Worm (Caenorhabditis elegans) whole organism, late embryonic: ENCODE data around the gene set-15.
A peak's percentile ranks its signal among the peaks of the same experiment; 100 is the strongest.

Experiments
- C08G9.2 ChIP-seq: sonication (generic microtip); optimal IDR thresholded peaks from 2 replicates; lab custom pipeline; 2016; ENCODE audit warnings: mild to moderate bottlenecking, missing genetic modification characterization, moderate library complexity, missing compliant biosample characterization
- F13H6.1 ChIP-seq: sonication (generic microtip); optimal IDR thresholded peaks from 2 replicates; lab custom pipeline; 2016; ENCODE audit warnings: missing genetic modification characterization, missing compliant biosample characterization
- K02D7.2 ChIP-seq: sonication (generic microtip); optimal IDR thresholded peaks from 2 replicates; lab custom pipeline; 2017; ENCODE audit warnings: mild to moderate bottlenecking, missing genetic modification characterization, missing compliant biosample characterization
- K09A11.1 ChIP-seq: sonication (generic microtip); optimal IDR thresholded peaks from 2 replicates; lab custom pipeline; 2017; ENCODE audit warnings: antibody characterized with exemption, mild to moderate bottlenecking, missing genetic modification characterization, missing compliant biosample characterization; ENCODE audit not compliant: insufficient read depth
- Y22D7AL.16 ChIP-seq: sonication (generic microtip); optimal IDR thresholded peaks from 2 replicates; lab custom pipeline; 2016; ENCODE audit warnings: missing genetic modification characterization, missing compliant biosample characterization
- ama-1 ChIP-seq: fragments of 150-350 bp; optimal IDR thresholded peaks from 2 replicates; lab custom pipeline; 2014
- ceh-14 ChIP-seq: sonication (generic microtip); optimal IDR thresholded peaks from 2 replicates; lab custom pipeline; 2016; ENCODE audit warnings: missing genotype, missing genetic modification characterization, missing compliant biosample characterization
- ceh-18 ChIP-seq: sonication (generic microtip); optimal IDR thresholded peaks from 2 replicates; lab custom pipeline; 2016; ENCODE audit warnings: missing genetic modification characterization, missing compliant biosample characterization
- ceh-19 ChIP-seq: fragments of 200-800 bp; sonication (Bioruptor generic); optimal IDR thresholded peaks from 2 replicates; lab custom pipeline; 2018; ENCODE audit warnings: mild to moderate bottlenecking, missing genetic modification characterization, missing compliant biosample characterization
- ceh-22 ChIP-seq: sonication (generic microtip); optimal IDR thresholded peaks from 2 replicates; lab custom pipeline; 2017; ENCODE audit warnings: missing biosample characterization, missing genetic modification characterization
- ceh-24 ChIP-seq: sonication (generic microtip); optimal IDR thresholded peaks from 2 replicates; lab custom pipeline; 2016; ENCODE audit warnings: mild to moderate bottlenecking, missing genetic modification characterization, missing compliant biosample characterization
- ceh-31 ChIP-seq: sonication (generic microtip); optimal IDR thresholded peaks from 2 replicates; lab custom pipeline; 2016; ENCODE audit warnings: missing genetic modification characterization, missing compliant biosample characterization
- ceh-34 ChIP-seq: sonication (generic microtip); optimal IDR thresholded peaks from 2 replicates; lab custom pipeline; 2016; ENCODE audit warnings: mild to moderate bottlenecking, missing genetic modification characterization, missing compliant biosample characterization
- ceh-48 ChIP-seq: sonication (generic microtip); optimal IDR thresholded peaks from 2 replicates; lab custom pipeline; 2016; ENCODE audit warnings: missing genetic modification characterization, inconsistent platforms, missing compliant biosample characterization
- ceh-6 ChIP-seq: fragments of 200-800 bp; sonication (Bioruptor generic); optimal IDR thresholded peaks from 2 replicates; lab custom pipeline; 2018; ENCODE audit warnings: mild to moderate bottlenecking, missing genetic modification characterization, missing compliant biosample characterization
- che-1 ChIP-seq: sonication (generic microtip); optimal IDR thresholded peaks from 2 replicates; lab custom pipeline; 2016; ENCODE audit warnings: mild to moderate bottlenecking, missing genetic modification characterization, missing compliant biosample characterization
- dmd-4 ChIP-seq: sonication (generic microtip); optimal IDR thresholded peaks from 2 replicates; lab custom pipeline; 2016; ENCODE audit warnings: borderline replicate concordance, missing genetic modification characterization, missing compliant biosample characterization
- elt-2 ChIP-seq: sonication (generic microtip); optimal IDR thresholded peaks from 2 replicates; lab custom pipeline; 2016; ENCODE audit warnings: missing genetic modification reagents, missing genetic modification characterization, missing compliant biosample characterization
- ets-4 ChIP-seq: sonication (generic microtip); optimal IDR thresholded peaks from 2 replicates; lab custom pipeline; 2016; ENCODE audit warnings: missing genetic modification characterization, missing compliant biosample characterization
- eyg-1 ChIP-seq: sonication (generic microtip); optimal IDR thresholded peaks from 2 replicates; lab custom pipeline; 2016; ENCODE audit warnings: missing genotype, missing genetic modification characterization, missing compliant biosample characterization
- fkh-6 ChIP-seq: sonication (generic microtip); optimal IDR thresholded peaks from 2 replicates; lab custom pipeline; 2016; ENCODE audit warnings: missing genetic modification characterization, missing compliant biosample characterization
- gmeb-2 ChIP-seq: sonication (generic microtip); optimal IDR thresholded peaks from 2 replicates; lab custom pipeline; 2016; ENCODE audit warnings: missing genetic modification characterization, inconsistent platforms, missing compliant biosample characterization
- hlh-13 ChIP-seq: fragments of 200-800 bp; sonication (Bioruptor generic); optimal IDR thresholded peaks from 2 replicates; lab custom pipeline; 2018; ENCODE audit warnings: mild to moderate bottlenecking, missing genetic modification characterization, missing compliant biosample characterization
- hlh-6 ChIP-seq: sonication (generic microtip); optimal IDR thresholded peaks from 2 replicates; lab custom pipeline; 2016; ENCODE audit warnings: missing genotype, missing genetic modification characterization, missing compliant biosample characterization
- hlh-8 ChIP-seq: sonication (generic microtip); optimal IDR thresholded peaks from 2 replicates; lab custom pipeline; 2016; ENCODE audit warnings: missing genotype, missing genetic modification characterization, missing compliant biosample characterization
- madf-2 ChIP-seq: sonication (generic microtip); optimal IDR thresholded peaks from 2 replicates; lab custom pipeline; 2017; ENCODE audit warnings: missing genetic modification characterization, missing compliant biosample characterization
- nfya-1 ChIP-seq: sonication (generic microtip); optimal IDR thresholded peaks from 2 replicates; lab custom pipeline; 2017; ENCODE audit warnings: missing genetic modification characterization, mild to moderate bottlenecking, missing compliant biosample characterization, antibody characterized with exemption, moderate library complexity
- nhr-11 ChIP-seq: fragments of 150-350 bp; optimal IDR thresholded peaks from 2 replicates; lab custom pipeline; 2014; ENCODE audit warnings: missing biosample characterization, missing genetic modification characterization
- odd-2 ChIP-seq: sonication (generic microtip); optimal IDR thresholded peaks from 2 replicates; lab custom pipeline; 2017; ENCODE audit warnings: antibody characterized with exemption, mild to moderate bottlenecking, missing genetic modification characterization, missing compliant biosample characterization
- pax-1 ChIP-seq: fragments of 150-350 bp; optimal IDR thresholded peaks from 2 replicates; lab custom pipeline; 2014; ENCODE audit warnings: missing biosample characterization, missing genetic modification characterization
- pha-2 ChIP-seq: sonication (generic microtip); optimal IDR thresholded peaks from 2 replicates; lab custom pipeline; 2017; ENCODE audit warnings: mild to moderate bottlenecking, missing genetic modification characterization, missing compliant biosample characterization
- pros-1 ChIP-seq: fragments of 150-350 bp; optimal IDR thresholded peaks from 2 replicates; lab custom pipeline; 2014; ENCODE audit warnings: missing biosample characterization, missing genetic modification reagents, missing genetic modification characterization
- ref-2 ChIP-seq: sonication (generic microtip); optimal IDR thresholded peaks from 2 replicates; lab custom pipeline; 2016; ENCODE audit warnings: missing genetic modification characterization, missing compliant biosample characterization
- rnt-1 ChIP-seq: sonication (generic microtip); optimal IDR thresholded peaks from 2 replicates; lab custom pipeline; 2016; ENCODE audit warnings: missing genetic modification characterization, missing compliant biosample characterization
- sdc-2 ChIP-seq: sonication (generic microtip); optimal IDR thresholded peaks from 2 replicates; lab custom pipeline; 2016; ENCODE audit warnings: missing genotype, missing genetic modification characterization, missing compliant biosample characterization
- syd-9 ChIP-seq: sonication (generic microtip); optimal IDR thresholded peaks from 2 replicates; lab custom pipeline; 2016; ENCODE audit warnings: mild to moderate bottlenecking, missing genetic modification characterization, moderate library complexity, missing compliant biosample characterization
- tbx-2 ChIP-seq: sonication (generic microtip); optimal IDR thresholded peaks from 2 replicates; lab custom pipeline; 2016; ENCODE audit warnings: missing genetic modification characterization, missing compliant biosample characterization
- tbx-7 ChIP-seq: sonication (generic microtip); optimal IDR thresholded peaks from 2 replicates; lab custom pipeline; 2016; ENCODE audit warnings: missing genotype, missing genetic modification characterization, missing compliant biosample characterization
- ttx-3 ChIP-seq: sonication (generic microtip); optimal IDR thresholded peaks from 2 replicates; lab custom pipeline; 2016; ENCODE audit warnings: missing genetic modification reagents, missing genetic modification characterization, missing compliant biosample characterization
- unc-42 ChIP-seq: sonication (generic microtip); optimal IDR thresholded peaks from 2 replicates; lab custom pipeline; 2016; ENCODE audit warnings: missing genotype, missing genetic modification characterization, missing compliant biosample characterization
- unc-55 ChIP-seq: sonication (generic microtip); optimal IDR thresholded peaks from 2 replicates; lab custom pipeline; 2017; ENCODE audit warnings: missing biosample characterization, missing genetic modification reagents, missing genetic modification characterization
- unc-86 ChIP-seq: sonication (generic microtip); optimal IDR thresholded peaks from 2 replicates; lab custom pipeline; 2016; ENCODE audit warnings: missing genetic modification characterization, missing compliant biosample characterization
- zip-5 ChIP-seq: sonication (generic microtip); optimal IDR thresholded peaks from 2 replicates; lab custom pipeline; 2016; ENCODE audit warnings: missing genetic modification characterization, missing compliant biosample characterization
- ztf-16 ChIP-seq: sonication (generic microtip); optimal IDR thresholded peaks from 2 replicates; lab custom pipeline; 2017; ENCODE audit warnings: missing genetic modification characterization, missing compliant biosample characterization

set-15 gene

ce11 chrIV:4821054-4821453 is 41.0 kb upstream of the set-15 start, which contains the start of gene H06H21.8:
TSS of gene H06H21.8 (minus strand) at chrIV:4821131.
- TF ChIP-seq unc-55, result no peak
- no peak for TF ChIP-seq Y22D7AL.16 (tag; lab: Kevin White, UChicago)
- no peak for TF ChIP-seq ceh-24
- no peak for TF ChIP-seq tbx-7 (tag; lab: Kevin White, UChicago)
- no peak for TF ChIP-seq che-1
- TF ChIP-seq C08G9.2, result no peak
- TF ChIP-seq unc-86 (tag; lab: Kevin White, UChicago), result no peak
- TF ChIP-seq ttx-3 (tag; lab: Kevin White, UChicago), result no peak
- TF ChIP-seq ceh-18 (tag; lab: Kevin White, UChicago), result no peak
- TF ChIP-seq ceh-34 (tag; lab: Kevin White, UChicago), result no peak
- TF ChIP-seq sdc-2, result no peak
- no peak for TF ChIP-seq hlh-6 (tag; lab: Kevin White, UChicago)
- no peak for TF ChIP-seq F13H6.1 (tag; lab: Kevin White, UChicago)
- no peak for TF ChIP-seq ceh-48
- no peak for TF ChIP-seq pha-2
- no peak for TF ChIP-seq ceh-19 (GFP tag; lab: Kevin White, UChicago)
- no peak for TF ChIP-seq dmd-4
- no peak for TF ChIP-seq fkh-6 (tag; lab: Kevin White, UChicago)
- no peak for TF ChIP-seq pax-1 (tag; lab: Kevin White, UChicago)
- no peak for TF ChIP-seq syd-9 (tag; lab: Kevin White, UChicago)

- TF ChIP-seq ama-1 (lab: Kevin White, UChicago) (no peak), rnt-1 (tag; lab: Kevin White, UChicago) (no peak), syd-9 (tag; lab: Kevin White, UChicago) (no peak), ttx-3 (tag; lab: Kevin White, UChicago) (no peak), unc-86 (tag; lab: Kevin White, UChicago) (no peak), nhr-11 (tag; lab: Kevin White, UChicago) (no peak), madf-2 (tag; lab: Kevin White, UChicago) (no peak), C08G9.2 (no peak), ztf-16 (no peak), ceh-14 (tag; lab: Kevin White, UChicago) (no peak), pros-1 (tag; lab: Kevin White, UChicago) (no peak), ceh-34 (tag; lab: Kevin White, UChicago) (no peak), eyg-1 (tag; lab: Kevin White, UChicago) (no peak)
- TF ChIP-seq, all 69 proteins: peak for 0
Measured at ce11 chrIV:4814185-4814584, 34.2 kb upstream of the set-15 start, which contains the start of gene srw-94. TSS of gene srw-94 (plus strand) at chrIV:4814485.

- no peak for TF ChIP-seq odd-2 (tag; lab: Kevin White, UChicago)
- TF ChIP-seq hlh-13 (GFP tag; lab: Kevin White, UChicago), result no peak
- TF ChIP-seq madf-2 (tag; lab: Kevin White, UChicago), result no peak
- TF ChIP-seq ceh-6 (GFP tag; lab: Kevin White, UChicago), result no peak
- no peak for TF ChIP-seq gmeb-2 (tag; lab: Kevin White, UChicago)
- no peak for TF ChIP-seq ceh-31 (tag; lab: Kevin White, UChicago)
- TF ChIP-seq pros-1 (tag; lab: Kevin White, UChicago), result no peak
- TF ChIP-seq, all 69 proteins: peak for 0
Measured at ce11 chrIV:4811863-4812262, 31.8 kb upstream of the set-15 start, which contains the start of gene srw-95. TSS of gene srw-95 (plus strand) at chrIV:4812075.

- TF ChIP-seq gmeb-2 (tag; lab: Kevin White, UChicago), result no peak
- TF ChIP-seq pros-1 (tag; lab: Kevin White, UChicago), result no peak
- TF ChIP-seq elt-2, result peak; percentile 68
- peak; percentile 25 for TF ChIP-seq ceh-18 (tag; lab: Kevin White, UChicago)
- TF ChIP-seq K02D7.2, result no peak
- no peak for TF ChIP-seq zip-5 (tag; lab: Kevin White, UChicago)
- no peak for TF ChIP-seq ceh-22 (tag; lab: Kevin White, UChicago)
- no peak for TF ChIP-seq ets-4 (tag; lab: Kevin White, UChicago)
- TF ChIP-seq nfya-1 (tag; lab: Kevin White, UChicago), result peak; percentile 59
- peak; percentile 31 for TF ChIP-seq ceh-14 (tag; lab: Kevin White, UChicago)
- peak; percentile 7 for TF ChIP-seq unc-42
- TF ChIP-seq ref-2 (tag; lab: Kevin White, UChicago), result no peak
- TF ChIP-seq hlh-8 (tag; lab: Kevin White, UChicago), result no peak
- no peak for TF ChIP-seq F13H6.1 (tag; lab: Kevin White, UChicago)
- TF ChIP-seq C08G9.2, result no peak
- peak; percentile 23 for TF ChIP-seq tbx-2 (tag; lab: Kevin White, UChicago)
- TF ChIP-seq unc-55, result no peak
- peak; percentile 20 for TF ChIP-seq ceh-34 (tag; lab: Kevin White, UChicago)
- TF ChIP-seq K09A11.1, result peak; percentile 26
- TF ChIP-seq ceh-31 (tag; lab: Kevin White, UChicago), result peak; percentile 37
Measured at ce11 chrIV:4810377-4810984, 30.5 kb upstream of the set-15 start, which contains the start of gene eif-1.A. TSS of gene eif-1.A (plus strand) at chrIV:4810934.
